6 worm cellular contexts compared by ENCODE assay signal in the genomic region with DNA sequence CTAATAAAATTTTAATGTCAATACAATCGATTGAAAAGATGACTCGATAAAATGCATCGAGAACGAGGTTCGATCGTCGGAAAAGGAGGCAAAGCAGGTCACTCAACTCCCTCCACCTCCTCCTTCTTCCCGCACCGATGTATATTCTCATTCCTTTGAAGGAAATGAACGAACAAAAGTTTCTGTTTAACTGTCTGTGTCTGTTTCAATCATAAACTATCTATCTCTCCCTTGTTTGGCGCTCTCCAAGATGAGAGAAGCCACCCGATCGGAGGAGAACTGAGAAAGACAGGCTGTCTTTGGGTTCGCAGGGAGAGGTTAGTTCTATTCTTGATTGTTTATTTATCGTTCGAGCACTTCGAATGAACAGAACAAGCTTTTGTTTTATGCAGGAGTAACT.
TF ChIP-seq lines count a peak whose summit lies in the region.

A gene (plus strand): TSS at position 251 of the 400 bp plus-strand sequence.

TF ChIP-seq in whole organism, L1 larva, 84 proteins besides CTCF, POLR2A, EP300 and RAD21:
- TF ChIP-seq unc-86 (tag; optimal IDR thresholded peaks at IDR 0.05; lab: Kevin White, UChicago) (no peak), elt-3 (tag; optimal IDR thresholded peaks at IDR 0.05; lab: Kevin White, UChicago) (peak in 1 of 6 experiments; percentile 11), sox-4 (tag; optimal IDR thresholded peaks at IDR 0.05; lab: Kevin White, UChicago) (no peak), efl-1 (optimal IDR thresholded peaks at IDR 0.05; lab: Kevin White, UChicago) (no peak), efl-1 (GFP tag; optimal IDR thresholded peaks at IDR 0.05 in 1 of 2; lab: Kevin White, UChicago) (peak in 1 of 2 experiments; percentile 58), egl-27 (tag; optimal IDR thresholded peaks at IDR 0.05; lab: Kevin White, UChicago) (no peak), unc-98 (GFP tag; IDR thresholded peaks at IDR 0.05; lab: Robert Waterston, UW) (no peak), lin-14 (GFP tag; optimal IDR thresholded peaks at IDR 0.05; lab: Kevin White, UChicago) (peak; percentile 39), lin-35 (GFP tag; optimal IDR thresholded peaks at IDR 0.05; lab: Kevin White, UChicago) (peak in 1 of 2 experiments; percentile 4), blmp-1 (tag; optimal IDR thresholded peaks at IDR 0.05; lab: Kevin White, UChicago) (peak; percentile 81), nhr-85 (tag; lab: Kevin White, UChicago) (peak; percentile 57)

TF ChIP-seq in whole organism, L2 larva, 48 proteins besides CTCF, POLR2A, EP300 and RAD21:
- TF ChIP-seq nhr-25 (tag; optimal IDR thresholded peaks at IDR 0.05; lab: Kevin White, UChicago) (no peak), fos-1 (tag; optimal IDR thresholded peaks at IDR 0.05; lab: Kevin White, UChicago) (peak; percentile 63)

TF ChIP-seq in whole organism, L3 larva, 47 proteins besides CTCF, POLR2A, EP300 and RAD21:
- TF ChIP-seq nhr-25 (tag; optimal IDR thresholded peaks at IDR 0.05; lab: Kevin White, UChicago) (peak; percentile 37), nhr-23 (tag; optimal IDR thresholded peaks at IDR 0.05; lab: Kevin White, UChicago) (peak; percentile 25), eor-1 (tag; optimal IDR thresholded peaks at IDR 0.05; lab: Kevin White, UChicago) (no peak), elt-2 (tag; optimal IDR thresholded peaks at IDR 0.05; lab: Kevin White, UChicago) (peak; percentile 24), nhr-28 (tag; optimal IDR thresholded peaks at IDR 0.05; lab: Kevin White, UChicago) (no peak), lin-39 (tag; optimal IDR thresholded peaks at IDR 0.05; lab: Kevin White, UChicago) (no peak)
TF ChIP-seq in whole organism, L3 larva: peak in this region for 3.

TF ChIP-seq in whole organism, L4 larva, 104 proteins besides CTCF, POLR2A, EP300 and RAD21:
- peak; percentile 14 for TF ChIP-seq hlh-11 (tag; optimal IDR thresholded peaks at IDR 0.05; lab: Kevin White, UChicago)
- TF ChIP-seq lir-3 (tag; optimal IDR thresholded peaks at IDR 0.05; lab: Kevin White, UChicago) = no peak
- TF ChIP-seq mes-2 (tag; optimal IDR thresholded peaks at IDR 0.05; lab: Kevin White, UChicago; ENCODE audit: poor library complexity, severe bottlenecking) = peak; percentile 10
- no peak for TF ChIP-seq daf-16 (GFP tag; optimal IDR thresholded peaks at IDR 0.05; lab: Kevin White, UChicago)
- peak; percentile 19 for TF ChIP-seq daf-16 (tag; optimal IDR thresholded peaks at IDR 0.05; lab: Kevin White, UChicago)
- peak; percentile 9 for TF ChIP-seq dve-1 (tag; optimal IDR thresholded peaks at IDR 0.05; lab: Kevin White, UChicago; ENCODE audit: insufficient read depth)
- no peak for TF ChIP-seq ceh-62 (tag; optimal IDR thresholded peaks at IDR 0.05; lab: Kevin White, UChicago)
- peak; percentile 3 for TF ChIP-seq nhr-28 (tag; optimal IDR thresholded peaks at IDR 0.05; lab: Kevin White, UChicago)

TF ChIP-seq in whole organism, mixed stage, embryonic, 35 proteins besides CTCF, POLR2A, EP300 and RAD21:
- TF ChIP-seq ham-2 (GFP tag; optimal IDR thresholded peaks at IDR 0.05; lab: Kevin White, UChicago) (peak; percentile 56), snpc-4 (tag; optimal IDR thresholded peaks at IDR 0.05; lab: Kevin White, UChicago) (no peak)

TF ChIP-seq in whole organism, young adult, 124 proteins besides CTCF, POLR2A, EP300 and RAD21:
- TF ChIP-seq dpff-1 (tag; optimal IDR thresholded peaks at IDR 0.05; lab: Kevin White, UChicago) = no peak
- peak; percentile 28; the same call in 1 of the 2 replicates for TF ChIP-seq hmg-1.2 (GFP tag; IDR thresholded peaks at IDR 0.05; lab: Robert Waterston, UW)
- TF ChIP-seq F37B4.10 (GFP tag; IDR thresholded peaks at IDR 0.05; lab: Robert Waterston, UW) = no peak
- TF ChIP-seq attf-3 (GFP tag; conservative IDR thresholded peaks at IDR 0.05; lab: Robert Waterston, UW) = no peak
- TF ChIP-seq ceh-58 (GFP tag; IDR thresholded peaks at IDR 0.05; lab: Robert Waterston, UW) = no peak
- no peak for TF ChIP-seq B0261.1 (tag; optimal IDR thresholded peaks at IDR 0.05; lab: Kevin White, UChicago)
- TF ChIP-seq dpl-1 (GFP tag; optimal IDR thresholded peaks at IDR 0.05; lab: Kevin White, UChicago) = no peak
